Fruit fly (Drosophila melanogaster) whole organism, pupa: ENCODE data around the gene CG14442.

Source experiments
- CG10348 ChIP-seq: fragments of 200-800 bp; sonication (Bioruptor generic); IDR thresholded peaks from 2 replicates; pipeline ENCODE4 v1.3.6; 2022; ENCODE audit warnings: missing biosample characterization, missing genetic modification characterization
- CG12605 ChIP-seq: fragments of 200-800 bp; sonication (Bioruptor generic); IDR thresholded peaks from 2 replicates; pipeline ENCODE4 v1.3.6; 2022; ENCODE audit warnings: missing biosample characterization, missing genetic modification characterization
- CG13204 ChIP-seq: fragments of 200-800 bp; sonication (Bioruptor generic); optimal IDR thresholded peaks from 2 replicates; lab custom pipeline; 2018; ENCODE audit warnings: missing biosample characterization, mild to moderate bottlenecking, missing genetic modification characterization, moderate library complexity
- CG14655 ChIP-seq: fragments of 200-800 bp; sonication (Bioruptor generic); optimal IDR thresholded peaks from 3 replicates; lab custom pipeline; 2017; ENCODE audit warnings: mild to moderate bottlenecking, missing biosample characterization, missing genetic modification reagents, missing genetic modification characterization
- CG15710 ChIP-seq: fragments of 200-800 bp; sonication (Bioruptor generic); optimal IDR thresholded peaks from 2 replicates; lab custom pipeline; 2018; ENCODE audit warnings: missing biosample characterization, mild to moderate bottlenecking, missing genetic modification characterization, moderate library complexity
- CG17806 ChIP-seq: fragments of 200-800 bp; sonication (Bioruptor generic); optimal IDR thresholded peaks from 2 replicates; lab custom pipeline; 2018; ENCODE audit warnings: missing biosample characterization, mild to moderate bottlenecking, missing genetic modification characterization, moderate library complexity
- CG32121 ChIP-seq: fragments of 200-800 bp; sonication (Bioruptor generic); IDR thresholded peaks from 2 replicates; pipeline ENCODE4 v1.3.6; 2022; ENCODE audit warnings: missing biosample characterization, missing genetic modification characterization
- CG34367 ChIP-seq: fragments of 200-800 bp; sonication (Bioruptor generic); optimal IDR thresholded peaks from 2 replicates; lab custom pipeline; 2018; ENCODE audit warnings: missing biosample characterization, mild to moderate bottlenecking, missing genetic modification characterization
- CG8159 ChIP-seq: fragments of 200-800 bp; sonication (Bioruptor generic); optimal IDR thresholded peaks from 3 replicates; lab custom pipeline; 2018; ENCODE audit warnings: missing biosample characterization, mild to moderate bottlenecking, missing genetic modification characterization, moderate library complexity
- CG8301 ChIP-seq: fragments of 200-800 bp; sonication (Bioruptor generic); optimal IDR thresholded peaks from 2 replicates; lab custom pipeline; 2018; ENCODE audit warnings: missing biosample characterization, mild to moderate bottlenecking, missing genetic modification characterization
- CG9948 ChIP-seq: fragments of 200-800 bp; sonication (Bioruptor generic); optimal IDR thresholded peaks from 2 replicates; lab custom pipeline; 2018; ENCODE audit warnings: missing biosample characterization, mild to moderate bottlenecking, missing genetic modification characterization, moderate library complexity
- Pif1A ChIP-seq: fragments of 200-800 bp; sonication (Bioruptor generic); optimal IDR thresholded peaks from 3 replicates; lab custom pipeline; 2016; ENCODE audit warnings: missing biosample characterization, missing genetic modification characterization
- gl ChIP-seq: fragments of 200-800 bp; sonication (Bioruptor generic); optimal IDR thresholded peaks from 2 replicates; lab custom pipeline; 2018; ENCODE audit warnings: missing biosample characterization, mild to moderate bottlenecking, missing genetic modification characterization
- rn ChIP-seq: fragments of 200-800 bp; sonication (Bioruptor generic); IDR thresholded peaks from 2 replicates; pipeline ENCODE4 v1.3.6; 2022; ENCODE audit warnings: missing biosample characterization, missing genetic modification characterization

- TF ChIP-seq CG17806 = no peak
- TF ChIP-seq CG15710 (tag; lab: Kevin White, UChicago) = no peak
- TF ChIP-seq CG10348 (GFP tag; lab: Robert Waterston, UW) = no peak
- TF ChIP-seq gl (tag; lab: Kevin White, UChicago) = no peak
- TF ChIP-seq CG14655 (GFP tag; lab: Kevin White, UChicago) = no peak
- peak; percentile 20; the same call in 1 of the 2 replicates for TF ChIP-seq CG32121 (GFP tag; lab: Robert Waterston, UW)
- no peak for TF ChIP-seq CG12605 (GFP tag; lab: Robert Waterston, UW)
- no peak for TF ChIP-seq CG34367 (tag; lab: Kevin White, UChicago)
- TF ChIP-seq rn = no peak
- TF ChIP-seq CG13204 (GFP tag; lab: Kevin White, UChicago) = no peak
- no peak for TF ChIP-seq CG8301 (tag; lab: Kevin White, UChicago)
- TF ChIP-seq CG9948 (tag; lab: Kevin White, UChicago) = no peak
- TF ChIP-seq CG8159 (tag; lab: Kevin White, UChicago) = no peak
- no peak for TF ChIP-seq Pif1A
Measured at dm6 chrX:6659919-6660318, 34.9 kb downstream of the CG14442 start.
